Worm (Caenorhabditis elegans): Measurements from ENCODE around the gene rga-8.

ce11 chrX:5289106-5289505 lies 9.5 kb upstream of the rga-8 start:
- TF ChIP-seq elt-2 (tag; optimal IDR thresholded peaks at IDR 0.05) (no peak), snpc-4 (tag; optimal IDR thresholded peaks at IDR 0.05) (no peak)

All from whole organism, L3 larva.